Fruit fly (Drosophila melanogaster) whole organism, embryonic: Measurements from ENCODE around the gene Schip1.

ENCODE experiments used
- ATbp ChIP-seq: fragments of 200-800 bp; sonication (Bioruptor generic); optimal IDR thresholded peaks from 2 replicates; lab custom pipeline; 2017; ENCODE audit warnings: missing biosample characterization, mild to moderate bottlenecking, missing genetic modification characterization, missing genetic modification reagents
- Abd-B ChIP-seq: fragments of 200-800 bp; sonication (Bioruptor generic); optimal IDR thresholded peaks from 2 replicates; lab custom pipeline; 2018; ENCODE audit warnings: missing biosample characterization, mild to moderate bottlenecking, missing genetic modification characterization, moderate library complexity
- Ada2b ChIP-seq: fragments of 200-800 bp; sonication (Bioruptor generic); IDR thresholded peaks from 2 replicates; pipeline ENCODE4 v1.3.6; 2022; ENCODE audit warnings: missing biosample characterization, missing genetic modification characterization
- Bdp1 ChIP-seq: fragments of 200-800 bp; sonication (Bioruptor generic); optimal IDR thresholded peaks from 3 replicates; lab custom pipeline; 2016; ENCODE audit warnings: missing biosample characterization, missing genetic modification characterization
- Bteb2 ChIP-seq: fragments of 200-800 bp; sonication (Bioruptor generic); optimal IDR thresholded peaks from 2 replicates; lab custom pipeline; 2016; ENCODE audit warnings: missing biosample characterization, missing genetic modification characterization
- CG10431 ChIP-seq: fragments of 200-800 bp; sonication (Bioruptor generic); optimal IDR thresholded peaks from 3 replicates; lab custom pipeline; 2018; ENCODE audit warnings: missing biosample characterization, mild to moderate bottlenecking, missing genetic modification characterization
- CG10462 ChIP-seq: fragments of 200-800 bp; sonication (Bioruptor generic); optimal IDR thresholded peaks from 2 replicates; lab custom pipeline; 2016; ENCODE audit warnings: missing biosample characterization, missing genetic modification characterization
- CG14014 ChIP-seq: fragments of 200-800 bp; sonication (Bioruptor generic); IDR thresholded peaks from 2 replicates; pipeline ENCODE4 v1.3.6; 2022; ENCODE audit warnings: missing biosample characterization, missing genetic modification characterization
- CG16813 ChIP-seq: fragments of 200-800 bp; sonication (Bioruptor generic); IDR thresholded peaks from 3 replicates; pipeline ENCODE4 v1.3.6; 2022; ENCODE audit warnings: missing biosample characterization, missing genetic modification characterization; ENCODE audit not compliant: partially characterized antibody
- CG2712 ChIP-seq: fragments of 200-800 bp; optimal IDR thresholded peaks from 3 replicates; lab custom pipeline; 2019; ENCODE audit warnings: missing biosample characterization, mild to moderate bottlenecking, missing genetic modification characterization, moderate library complexity
- CG3163 ChIP-seq: fragments of 200-800 bp; sonication (Bioruptor generic); optimal IDR thresholded peaks from 3 replicates; lab custom pipeline; 2016; ENCODE audit warnings: missing biosample characterization, missing genetic modification characterization
- CG3407 ChIP-seq: fragments of 200-800 bp; sonication (Bioruptor generic); optimal IDR thresholded peaks from 2 replicates; lab custom pipeline; 2018; ENCODE audit warnings: missing biosample characterization, mild to moderate bottlenecking, missing genetic modification characterization
- CG4617 ChIP-seq: fragments of 200-800 bp; sonication (Bioruptor generic); optimal IDR thresholded peaks from 3 replicates; lab custom pipeline; 2016; ENCODE audit warnings: missing biosample characterization, missing genetic modification characterization, borderline replicate concordance
- CG4820 ChIP-seq: fragments of 200-800 bp; sonication (Bioruptor generic); optimal IDR thresholded peaks from 3 replicates; lab custom pipeline; 2016; ENCODE audit warnings: missing biosample characterization, missing genetic modification characterization
- CG5180 ChIP-seq: fragments of 200-800 bp; sonication (Bioruptor generic); optimal IDR thresholded peaks from 3 replicates; lab custom pipeline; 2017; ENCODE audit warnings: missing biosample characterization, missing genetic modification characterization, mild to moderate bottlenecking, moderate library complexity, missing genetic modification reagents
- CG6683 ChIP-seq: fragments of 200-800 bp; sonication (Bioruptor generic); optimal IDR thresholded peaks from 2 replicates; lab custom pipeline; 2017; ENCODE audit warnings: missing biosample characterization, mild to moderate bottlenecking, missing genetic modification characterization, missing genetic modification reagents
- CG8359 ChIP-seq: fragments of 200-800 bp; sonication (Bioruptor generic); optimal IDR thresholded peaks from 2 replicates; lab custom pipeline; 2017; ENCODE audit warnings: missing biosample characterization, mild to moderate bottlenecking, missing genetic modification characterization, borderline replicate concordance
- CG8478 ChIP-seq: fragments of >200 bp; optimal IDR thresholded peaks from 2 replicates; lab custom pipeline; 2018
- CG8765 ChIP-seq: fragments of 200-800 bp; sonication (Bioruptor generic); IDR thresholded peaks from 2 replicates; pipeline ENCODE4 v1.3.6; 2022; ENCODE audit warnings: missing biosample characterization, missing genetic modification characterization
- CG9215 ChIP-seq: fragments of 200-800 bp; sonication (Bioruptor generic); IDR thresholded peaks from 2 replicates; pipeline ENCODE4 v1.3.6; 2022; ENCODE audit warnings: missing biosample characterization, missing genetic modification characterization
- CG9817 ChIP-seq: fragments of 200-800 bp; sonication (Bioruptor generic); optimal IDR thresholded peaks from 2 replicates; lab custom pipeline; 2018; ENCODE audit warnings: missing biosample characterization, mild to moderate bottlenecking, missing genetic modification characterization, moderate library complexity
- Chrac-16 ChIP-seq: fragments of 200-800 bp; sonication (Bioruptor generic); optimal IDR thresholded peaks from 3 replicates; lab custom pipeline; 2016; ENCODE audit warnings: missing biosample characterization, missing genetic modification characterization
- Ets97D ChIP-seq: fragments of 200-800 bp; sonication (Bioruptor generic); optimal IDR thresholded peaks from 3 replicates; lab custom pipeline; 2016; ENCODE audit warnings: missing biosample characterization, missing genetic modification characterization
- H15 ChIP-seq: fragments of 200-800 bp; sonication (Bioruptor generic); IDR thresholded peaks from 3 replicates; pipeline ENCODE4 v1.3.6; 2022; ENCODE audit warnings: missing biosample characterization, missing genetic modification characterization
- HLH54F ChIP-seq: fragments of 200-800 bp; sonication (Bioruptor generic); optimal IDR thresholded peaks from 3 replicates; lab custom pipeline; 2016; ENCODE audit warnings: missing biosample characterization, missing genetic modification characterization
- HLHmδ ChIP-seq: fragments of 200-800 bp; sonication (Bioruptor generic); optimal IDR thresholded peaks from 2 replicates; lab custom pipeline; 2018; ENCODE audit warnings: missing biosample characterization, mild to moderate bottlenecking, missing genetic modification characterization, moderate library complexity
- Hmx ChIP-seq: fragments of 200-800 bp; sonication (Bioruptor generic); optimal IDR thresholded peaks from 2 replicates; lab custom pipeline; 2016; ENCODE audit warnings: missing biosample characterization, missing genetic modification characterization
- Oli ChIP-seq: fragments of 200-800 bp; sonication (Bioruptor generic); optimal IDR thresholded peaks from 2 replicates; lab custom pipeline; 2018; ENCODE audit warnings: missing biosample characterization, mild to moderate bottlenecking, missing genetic modification characterization, moderate library complexity
- Rx ChIP-seq: fragments of 200-800 bp; sonication (Bioruptor generic); IDR thresholded peaks from 2 replicates; pipeline ENCODE4 v1.3.6; 2022; ENCODE audit warnings: missing biosample characterization, missing genetic modification characterization
- ab ChIP-seq: fragments of 200-800 bp; sonication (Bioruptor generic); optimal IDR thresholded peaks from 2 replicates; lab custom pipeline; 2016; ENCODE audit warnings: missing biosample characterization, missing genetic modification characterization
- ara ChIP-seq: fragments of 200-800 bp; sonication (Bioruptor generic); IDR thresholded peaks from 2 replicates; pipeline ENCODE4 v1.3.6; 2022; ENCODE audit warnings: missing biosample characterization, missing genetic modification characterization
- ase ChIP-seq: fragments of 200-800 bp; sonication (Bioruptor generic); IDR thresholded peaks from 3 replicates; pipeline ENCODE4 v1.3.6; 2022; ENCODE audit warnings: missing biosample characterization, missing genetic modification characterization
- bbx ChIP-seq: fragments of 200-800 bp; sonication (Bioruptor generic); IDR thresholded peaks from 2 replicates; pipeline ENCODE4 v1.3.6; 2022; ENCODE audit warnings: missing biosample characterization, missing genetic modification characterization; ENCODE audit not compliant: partially characterized antibody
- bowl ChIP-seq: fragments of 200-800 bp; sonication (Bioruptor generic); IDR thresholded peaks from 2 replicates; pipeline ENCODE4 v1.3.6; 2022; ENCODE audit warnings: missing biosample characterization, missing genetic modification characterization
- cad ChIP-seq: fragments of >200 bp; optimal IDR thresholded peaks from 2 replicates; lab custom pipeline; 2017; ENCODE audit warnings: missing biosample characterization, missing genetic modification characterization
- caup ChIP-seq: fragments of 200-800 bp; sonication (Bioruptor generic); optimal IDR thresholded peaks from 3 replicates; lab custom pipeline; 2017; ENCODE audit warnings: missing biosample characterization, mild to moderate bottlenecking, missing genetic modification characterization, moderate library complexity; ENCODE audit not compliant: severe bottlenecking
- chn ChIP-seq: fragments of 200-800 bp; sonication (Bioruptor generic); optimal IDR thresholded peaks from 2 replicates; lab custom pipeline; 2016; ENCODE audit warnings: missing biosample characterization, missing genetic modification characterization
- disco-r ChIP-seq: fragments of 200-800 bp; sonication (Bioruptor generic); optimal IDR thresholded peaks from 2 replicates; lab custom pipeline; 2016; ENCODE audit warnings: missing biosample characterization, missing genetic modification characterization
- ftz-f1 ChIP-seq: fragments of 200-800 bp; sonication (Bioruptor generic); optimal IDR thresholded peaks from 2 replicates; lab custom pipeline; 2016; ENCODE audit warnings: missing biosample characterization, missing genetic modification characterization
- gcm ChIP-seq: fragments of 200-800 bp; sonication (Bioruptor generic); optimal IDR thresholded peaks from 2 replicates; lab custom pipeline; 2019; ENCODE audit warnings: missing biosample characterization, mild to moderate bottlenecking, missing genetic modification characterization, moderate library complexity
- hbn ChIP-seq: fragments of 200-800 bp; sonication (Bioruptor generic); IDR thresholded peaks from 2 replicates; pipeline ENCODE4 v1.3.6; 2022; ENCODE audit warnings: missing biosample characterization, missing genetic modification characterization; ENCODE audit not compliant: partially characterized antibody
- kni ChIP-seq: fragments of 200-800 bp; sonication (Bioruptor generic); optimal IDR thresholded peaks from 3 replicates; lab custom pipeline; 2017; ENCODE audit warnings: mild to moderate bottlenecking, missing biosample characterization, missing genetic modification reagents, missing genetic modification characterization
- lbe ChIP-seq: fragments of 200-800 bp; sonication (Bioruptor generic); optimal IDR thresholded peaks from 2 replicates; lab custom pipeline; 2016; ENCODE audit warnings: missing biosample characterization, mild to moderate bottlenecking, missing genetic modification characterization
- lov ChIP-seq, 2 experiments: fragments of 200-800 bp in 1 of 2; fragments of >200 bp in 1 of 2; sonication (Bioruptor generic) in 1 of 2; IDR thresholded peaks in 1 of 2; optimal IDR thresholded peaks in 1 of 2; 2 replicates in 1 of 2; 3 replicates in 1 of 2; pipeline versions ENCODE4 v1.3.6 to Lab custom; 2017 to 2022; ENCODE audit warnings: missing biosample characterization in 1 of 2, missing genetic modification characterization in 1 of 2
- nerfin-2 ChIP-seq: fragments of 200-800 bp; sonication (Bioruptor generic); IDR thresholded peaks from 2 replicates; pipeline ENCODE4 v1.3.6; 2022; ENCODE audit warnings: missing biosample characterization, missing genetic modification characterization; ENCODE audit not compliant: partially characterized antibody
- pho ChIP-seq: fragments of 200-800 bp; sonication (Bioruptor generic); optimal IDR thresholded peaks from 2 replicates; lab custom pipeline; 2016; ENCODE audit warnings: missing biosample characterization, missing genetic modification characterization
- salm ChIP-seq: fragments of 200-800 bp; sonication (Bioruptor generic); optimal IDR thresholded peaks from 2 replicates; lab custom pipeline; 2018; ENCODE audit warnings: missing biosample characterization, mild to moderate bottlenecking, missing genetic modification characterization
- slbo ChIP-seq: fragments of 200-800 bp; sonication (Bioruptor generic); IDR thresholded peaks from 2 replicates; pipeline ENCODE4 v1.3.6; 2022; ENCODE audit warnings: missing biosample characterization, missing genetic modification characterization
- stc ChIP-seq: fragments of 200-800 bp; sonication (Bioruptor generic); IDR thresholded peaks from 2 replicates; pipeline ENCODE4 v1.3.6; 2022; ENCODE audit warnings: missing biosample characterization, missing genetic modification characterization
- ttk ChIP-seq: fragments of 200-800 bp; sonication (Bioruptor generic); IDR thresholded peaks from 2 replicates; pipeline ENCODE4 v2.1.2; 2022; ENCODE audit warnings: missing biosample characterization, missing genetic modification characterization
- zen2 ChIP-seq: fragments of 200-800 bp; sonication (Bioruptor generic); IDR thresholded peaks from 3 replicates; pipeline ENCODE4 v1.3.6; 2022; ENCODE audit warnings: missing biosample characterization, missing genetic modification characterization; ENCODE audit not compliant: partially characterized antibody

Schip1 gene

dm6 chr2L:10342471-10342870, 11.6 kb upstream of the Schip1 start, which contains the start of gene Sps2 (continued):
- peak; percentile 45 for TF ChIP-seq CG2712 (tag; lab: Kevin White, UChicago)
- no peak for TF ChIP-seq ftz-f1
- no peak for TF ChIP-seq Ada2b (GFP tag; lab: Robert Waterston, UW)
- no peak for TF ChIP-seq H15 (GFP tag; lab: Robert Waterston, UW)
- TF ChIP-seq ATbp (GFP tag; lab: Kevin White, UChicago), result no peak
- peak; percentile 78 for TF ChIP-seq bbx (GFP tag; lab: Robert Waterston, UW)
- no peak for TF ChIP-seq Bteb2 (GFP tag; lab: Kevin White, UChicago)
- no peak for TF ChIP-seq CG9215 (GFP tag; lab: Robert Waterston, UW)
- TF ChIP-seq Abd-B (GFP tag; lab: Kevin White, UChicago), result no peak
- TF ChIP-seq ara (GFP tag; lab: Robert Waterston, UW), result no peak
- no peak for TF ChIP-seq salm
- no peak for TF ChIP-seq ab
- peak; percentile 35 for TF ChIP-seq CG4617 (GFP tag; lab: Kevin White, UChicago)
- TF ChIP-seq CG9817 (tag; lab: Kevin White, UChicago), result no peak
- no peak for TF ChIP-seq Bdp1
- TF ChIP-seq slbo, result no peak; the same call in 1 of the 2 replicates
- no peak for TF ChIP-seq Chrac-16 (GFP tag; lab: Kevin White, UChicago)
- TF ChIP-seq caup (GFP tag; lab: Kevin White, UChicago), result no peak
- TF ChIP-seq CG6683 (GFP tag; lab: Kevin White, UChicago), result no peak
- no peak for TF ChIP-seq CG4820 (GFP tag; lab: Kevin White, UChicago)
- no peak for TF ChIP-seq Oli (tag; lab: Kevin White, UChicago)
- no peak for TF ChIP-seq CG8765 (GFP tag; lab: Robert Waterston, UW)
- TF ChIP-seq CG16813, result peak; percentile 75
- no peak for TF ChIP-seq gcm (GFP tag; lab: Kevin White, UChicago)
- TF ChIP-seq CG10431 (GFP tag; lab: Kevin White, UChicago), result no peak
- no peak for TF ChIP-seq lbe
- no peak for TF ChIP-seq cad (GFP tag; lab: Kevin White, UChicago)
- TF ChIP-seq Hmx, result no peak
- no peak for TF ChIP-seq kni (GFP tag; lab: Kevin White, UChicago)
- no peak for TF ChIP-seq CG14014 (GFP tag; lab: Robert Waterston, UW)
- no peak; the same call in 2 of the 3 replicates for TF ChIP-seq zen2 (GFP tag; lab: Robert Waterston, UW)
- no peak for TF ChIP-seq HLHmδ
- TF ChIP-seq ase (GFP tag; lab: Robert Waterston, UW), result no peak
- no peak for TF ChIP-seq Ets97D (GFP tag; lab: Kevin White, UChicago)
- TF ChIP-seq CG8359 (GFP tag; lab: Kevin White, UChicago), result no peak
- no peak for TF ChIP-seq stc (GFP tag; lab: Robert Waterston, UW)
- no peak for TF ChIP-seq CG8478 (lab: Kevin White, UChicago)
- no peak for TF ChIP-seq lov (optimal IDR thresholded peaks at IDR 0.05; lab: Kevin White, UChicago)
- TF ChIP-seq lov (GFP tag; IDR thresholded peaks at IDR 0.05; lab: Robert Waterston, UW), result no peak
- no peak for TF ChIP-seq bowl (GFP tag; lab: Robert Waterston, UW)
- TF ChIP-seq HLH54F (GFP tag; lab: Kevin White, UChicago), result no peak
- TF ChIP-seq pho (GFP tag; lab: Kevin White, UChicago), result no peak
- no peak for TF ChIP-seq CG5180 (GFP tag; lab: Kevin White, UChicago)
- no peak for TF ChIP-seq nerfin-2 (GFP tag; lab: Robert Waterston, UW)
- no peak for TF ChIP-seq disco-r (GFP tag; lab: Kevin White, UChicago)
- no peak for TF ChIP-seq chn (GFP tag; lab: Kevin White, UChicago)
- TF ChIP-seq CG3407 (GFP tag; lab: Kevin White, UChicago), result no peak
- TF ChIP-seq CG10462 (GFP tag; lab: Kevin White, UChicago), result no peak
- peak; percentile 68; the same call in 1 of the 2 replicates for TF ChIP-seq hbn (GFP tag; lab: Robert Waterston, UW)
- no peak for TF ChIP-seq Rx (GFP tag; lab: Robert Waterston, UW)
- TF ChIP-seq CG3163 (GFP tag; lab: Kevin White, UChicago), result no peak
- TF ChIP-seq ttk, result no peak
